Worm (Caenorhabditis elegans): Measurements from ENCODE around the gene lrr-1.

ce11 chrII:5067927-5068326, 31.7 kb upstream of the lrr-1 start, which contains the start of gene C27A2.8:
- TF ChIP-seq ceh-2 (tag; optimal IDR thresholded peaks at IDR 0.05) (no peak), npax-4 (tag; optimal IDR thresholded peaks at IDR 0.05) (no peak), nfya-1 (tag; optimal IDR thresholded peaks at IDR 0.05) (no peak), unc-3 (GFP tag; conservative IDR thresholded peaks at IDR 0.05) (no peak), unc-3 (tag; optimal IDR thresholded peaks at IDR 0.05) (no peak), ceh-30 (tag; optimal IDR thresholded peaks at IDR 0.05) (no peak), pha-2 (tag; optimal IDR thresholded peaks at IDR 0.05) (no peak), zip-5 (tag; optimal IDR thresholded peaks at IDR 0.05) (no peak)

Measured in whole organism, late embryonic.